Fruit fly (Drosophila melanogaster) whole organism, wandering third instar larva: ENCODE data around the gene Rab18.

ENCODE experiments used
- Abd-B ChIP-seq: fragments of >200 bp; optimal IDR thresholded peaks from 2 replicates; lab custom pipeline; 2017; ENCODE audit warnings: missing biosample characterization, missing genetic modification characterization
- CG9705 ChIP-seq: fragments of 200-800 bp; sonication (Bioruptor generic); optimal IDR thresholded peaks from 2 replicates; lab custom pipeline; 2018; ENCODE audit warnings: missing biosample characterization, mild to moderate bottlenecking, missing genetic modification characterization
- CrebA ChIP-seq: fragments of 200-800 bp; sonication (Bioruptor generic); optimal IDR thresholded peaks from 2 replicates; lab custom pipeline; 2016; ENCODE audit warnings: missing biosample characterization, mild to moderate bottlenecking, missing genetic modification characterization, borderline replicate concordance
- Dif ChIP-seq: fragments of 200-275, 200-300 bp; sonication (Bioruptor generic); optimal IDR thresholded peaks from 2 replicates; lab custom pipeline; 2018; ENCODE audit warnings: missing biosample characterization, missing genetic modification characterization; ENCODE audit not compliant: partially characterized antibody
- GATAd ChIP-seq: sonication (Bioruptor generic); optimal IDR thresholded peaks from 2 replicates; lab custom pipeline; 2016; ENCODE audit warnings: missing biosample characterization, missing genetic modification characterization
- HLH106 ChIP-seq: fragments of 200-800 bp; optimal IDR thresholded peaks from 3 replicates; lab custom pipeline; 2019; ENCODE audit warnings: missing biosample characterization, mild to moderate bottlenecking, missing genetic modification characterization, moderate library complexity
- Hnf4 ChIP-seq: fragments of 200-800 bp; sonication (Bioruptor generic); optimal IDR thresholded peaks from 2 replicates; lab custom pipeline; 2016; ENCODE audit warnings: missing biosample characterization, mild to moderate bottlenecking, missing genetic modification characterization
- Hr78 ChIP-seq: fragments of >200 bp; optimal IDR thresholded peaks from 2 replicates; lab custom pipeline; 2017; ENCODE audit warnings: missing biosample characterization, missing genetic modification characterization
- Hr83 ChIP-seq: fragments of 200-300 bp; sonication (Bioruptor generic); optimal IDR thresholded peaks from 2 replicates; lab custom pipeline; 2016; ENCODE audit warnings: missing biosample characterization, mild to moderate bottlenecking, missing genetic modification characterization, moderate library complexity; ENCODE audit not compliant: poor library complexity, severe bottlenecking
- Jra ChIP-seq: sonication (Bioruptor generic); optimal IDR thresholded peaks from 2 replicates; lab custom pipeline; 2016; ENCODE audit warnings: missing biosample characterization, missing genetic modification characterization
- Myc ChIP-seq: fragments of >200 bp; optimal IDR thresholded peaks from 2 replicates; lab custom pipeline; 2017
- N ChIP-seq: fragments of >200 bp; optimal IDR thresholded peaks from 2 replicates; lab custom pipeline; 2018; ENCODE audit warnings: missing biosample characterization, missing external identifiers, missing genetic modification characterization
- OdsH ChIP-seq: fragments of 200-800 bp; sonication (Bioruptor generic); optimal IDR thresholded peaks from 2 replicates; lab custom pipeline; 2016; ENCODE audit warnings: missing biosample characterization, mild to moderate bottlenecking, missing genetic modification characterization
- Sp1 ChIP-seq: fragments of 200-800 bp; sonication (Bioruptor generic); optimal IDR thresholded peaks from 3 replicates; lab custom pipeline; 2019; ENCODE audit warnings: missing biosample characterization, mild to moderate bottlenecking, missing genetic modification characterization, moderate library complexity
- Vsx2 ChIP-seq: fragments of 200-300, 225-300 bp; sonication (Bioruptor generic); optimal IDR thresholded peaks from 2 replicates; lab custom pipeline; 2018; ENCODE audit warnings: missing biosample characterization, missing genetic modification characterization; ENCODE audit not compliant: partially characterized antibody
- br ChIP-seq: fragments of 200-800 bp; sonication (Bioruptor generic); optimal IDR thresholded peaks from 2 replicates; lab custom pipeline; 2016; ENCODE audit warnings: missing biosample characterization, missing genetic modification characterization
- brk ChIP-seq: fragments of 200-800 bp; sonication (Bioruptor generic); optimal IDR thresholded peaks from 2 replicates; lab custom pipeline; 2016; ENCODE audit warnings: missing biosample characterization, mild to moderate bottlenecking, missing genetic modification characterization
- dl ChIP-seq, 2 experiments: fragments of 175-275, 200-275 bp in 1 of 2; fragments of 200-275 bp in 1 of 2; sonication (Bioruptor generic); optimal IDR thresholded peaks; lab custom pipeline; 2018; ENCODE audit warnings: mild to moderate bottlenecking in 2 of 2, missing biosample characterization in 2 of 2, missing genetic modification characterization in 2 of 2, moderate library complexity in 2 of 2; ENCODE audit not compliant: partially characterized antibody in 2 of 2, insufficient read depth in 1 of 2
- dmrt93B ChIP-seq: fragments of 200-800 bp; sonication (Bioruptor generic); optimal IDR thresholded peaks from 2 replicates; lab custom pipeline; 2018; ENCODE audit warnings: missing biosample characterization, mild to moderate bottlenecking, missing genetic modification characterization
- dsf ChIP-seq: sonication (Bioruptor generic); optimal IDR thresholded peaks from 2 replicates; lab custom pipeline; 2016; ENCODE audit warnings: missing biosample characterization, missing genetic modification characterization, borderline replicate concordance
- ey ChIP-seq: fragments of 200-800 bp; sonication (Bioruptor generic); optimal IDR thresholded peaks from 2 replicates; lab custom pipeline; 2016; ENCODE audit warnings: missing biosample characterization, missing genetic modification characterization
- foxo ChIP-seq, 2 experiments: fragments of 200-800 bp; sonication (Bioruptor generic); optimal IDR thresholded peaks; 2 replicates in 1 of 2; 3 replicates in 1 of 2; lab custom pipeline; 2016 to 2017; ENCODE audit warnings: missing biosample characterization in 2 of 2, missing genetic modification characterization in 2 of 2
- fru ChIP-seq: fragments of 200-800 bp; sonication (Bioruptor generic); optimal IDR thresholded peaks from 3 replicates; lab custom pipeline; 2016; ENCODE audit warnings: missing biosample characterization, mild to moderate bottlenecking, missing genetic modification characterization
- h ChIP-seq: fragments of 200-800 bp; sonication (Bioruptor generic); optimal IDR thresholded peaks from 3 replicates; lab custom pipeline; 2016; ENCODE audit warnings: missing biosample characterization, mild to moderate bottlenecking, missing genetic modification characterization
- jim ChIP-seq: fragments of 175-275, 200-325 bp; sonication (Bioruptor generic); optimal IDR thresholded peaks from 2 replicates; lab custom pipeline; 2016; ENCODE audit warnings: missing biosample characterization, mild to moderate bottlenecking, missing genetic modification characterization
- lola ChIP-seq: fragments of >200 bp; optimal IDR thresholded peaks from 2 replicates; lab custom pipeline; 2017; ENCODE audit warnings: missing biosample characterization, missing genetic modification characterization
- pan ChIP-seq: fragments of >200 bp; optimal IDR thresholded peaks from 2 replicates; lab custom pipeline; 2017
- psq ChIP-seq: fragments of 200-800 bp; sonication (Bioruptor generic); optimal IDR thresholded peaks from 3 replicates; lab custom pipeline; 2017; ENCODE audit warnings: missing biosample characterization, mild to moderate bottlenecking, missing genetic modification characterization, moderate library complexity
- rgr ChIP-seq: fragments of 200-800 bp; sonication (Bioruptor generic); optimal IDR thresholded peaks from 3 replicates; lab custom pipeline; 2016; ENCODE audit warnings: missing biosample characterization, mild to moderate bottlenecking, missing genetic modification characterization
- sage ChIP-seq: fragments of 200-800 bp; sonication (Bioruptor generic); optimal IDR thresholded peaks from 2 replicates; lab custom pipeline; 2016; ENCODE audit warnings: missing biosample characterization, mild to moderate bottlenecking, missing genetic modification characterization
- sv ChIP-seq: fragments of 200-800 bp; sonication (Bioruptor generic); optimal IDR thresholded peaks from 3 replicates; lab custom pipeline; 2016; ENCODE audit warnings: missing biosample characterization, missing genetic modification characterization
- tai ChIP-seq: sonication (Bioruptor generic); optimal IDR thresholded peaks from 2 replicates; lab custom pipeline; 2016; ENCODE audit warnings: missing biosample characterization, missing genetic modification characterization
- woc ChIP-seq: sonication (Bioruptor generic); optimal IDR thresholded peaks from 2 replicates; lab custom pipeline; 2016; ENCODE audit warnings: missing biosample characterization, mild to moderate bottlenecking, missing genetic modification characterization

The Rab18 gene

DNA sequence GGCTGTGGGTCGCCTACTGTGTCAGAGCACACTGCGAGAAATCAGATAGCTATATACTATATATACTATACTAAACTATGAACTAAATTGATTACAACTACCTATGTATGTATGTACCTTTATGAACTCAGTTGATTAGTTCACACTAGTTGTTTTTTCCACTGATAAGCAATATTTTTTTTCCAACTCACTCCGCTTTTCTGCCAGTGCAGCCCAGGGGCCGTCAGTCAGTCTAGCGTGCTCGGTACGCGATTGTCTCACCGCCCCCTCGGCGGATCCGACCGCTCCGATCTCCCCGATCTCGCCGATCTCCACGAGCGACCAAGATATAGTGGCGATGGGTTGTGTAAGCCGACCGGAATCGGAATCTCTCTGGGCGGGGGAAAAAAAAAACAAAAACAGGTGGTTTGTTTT lies 34.3 kb upstream of the Rab18 start:
- TF ChIP-seq foxo (GFP tag; optimal IDR thresholded peaks at IDR 0.05; lab: Kevin White, UChicago) (peak in 1 of 2 experiments; percentile 40), HLH106 (tag; lab: Kevin White, UChicago) (peak; percentile 4), lola (no peak), ey (GFP tag; lab: Kevin White, UChicago) (peak; percentile 8), h (GFP tag; lab: Kevin White, UChicago) (peak; percentile 53), Sp1 (GFP tag; lab: Kevin White, UChicago) (no peak), fru (no peak), psq (GFP tag; lab: Kevin White, UChicago) (no peak), CG9705 (GFP tag; lab: Kevin White, UChicago) (no peak), sv (GFP tag; lab: Kevin White, UChicago) (peak; percentile 67), dl (GFP tag; optimal IDR thresholded peaks at IDR 0.05; lab: Kevin White, UChicago; ENCODE audit: insufficient read depth in 1 of 2, partially characterized antibody in 2 of 2) (no peak)

dm6 chrX:5705097-5705496 lies 33.5 kb upstream of the Rab18 start:
- no peak for TF ChIP-seq Hr83 (GFP tag; lab: Kevin White, UChicago)
- TF ChIP-seq Vsx2 (GFP tag; lab: Kevin White, UChicago): no peak
- TF ChIP-seq N (GFP tag; lab: Kevin White, UChicago): no peak
- no peak for TF ChIP-seq foxo (GFP tag; optimal IDR thresholded peaks at IDR 0.05; lab: Kevin White, UChicago)
- no peak for TF ChIP-seq Hnf4
- no peak for TF ChIP-seq brk
- TF ChIP-seq rgr (GFP tag; lab: Kevin White, UChicago): no peak
- TF ChIP-seq lola: no peak
- TF ChIP-seq dsf: no peak
- no peak for TF ChIP-seq CG9705 (GFP tag; lab: Kevin White, UChicago)
- no peak for TF ChIP-seq HLH106 (tag; lab: Kevin White, UChicago)
- TF ChIP-seq jim: no peak
- no peak for TF ChIP-seq CrebA
- TF ChIP-seq GATAd (GFP tag; lab: Kevin White, UChicago): no peak
- no peak for TF ChIP-seq Jra (GFP tag; lab: Kevin White, UChicago)
- TF ChIP-seq Dif (GFP tag; lab: Kevin White, UChicago): no peak
- no peak for TF ChIP-seq tai (GFP tag; lab: Kevin White, UChicago)
- TF ChIP-seq Abd-B (GFP tag; lab: Kevin White, UChicago): no peak
- TF ChIP-seq fru: no peak

dm6 chrX:5699824-5700498 lies 28.3 kb upstream of the Rab18 start:
- TF ChIP-seq CG9705 (GFP tag; lab: Kevin White, UChicago) (no peak), Myc (lab: Kevin White, UChicago) (no peak), brk (no peak), Hr78 (GFP tag; lab: Kevin White, UChicago) (no peak), HLH106 (tag; lab: Kevin White, UChicago) (peak; percentile 48), h (GFP tag; lab: Kevin White, UChicago) (peak; percentile 72), fru (peak; percentile 66), Dif (GFP tag; lab: Kevin White, UChicago) (no peak), sv (GFP tag; lab: Kevin White, UChicago) (peak; percentile 67), foxo (GFP tag; optimal IDR thresholded peaks at IDR 0.05; lab: Kevin White, UChicago) (peak in 1 of 2 experiments; percentile 71), psq (GFP tag; lab: Kevin White, UChicago) (peak; percentile 44), ey (GFP tag; lab: Kevin White, UChicago) (peak; percentile 60), sage (GFP tag; lab: Kevin White, UChicago) (peak; percentile 18), N (GFP tag; lab: Kevin White, UChicago) (no peak), pan (lab: Kevin White, UChicago) (no peak), GATAd (GFP tag; lab: Kevin White, UChicago) (no peak), OdsH (GFP tag; lab: Kevin White, UChicago) (peak; percentile 48), woc (GFP tag; lab: Kevin White, UChicago) (peak; percentile 70), rgr (GFP tag; lab: Kevin White, UChicago) (peak; percentile 63), Sp1 (GFP tag; lab: Kevin White, UChicago) (peak; percentile 17), br (GFP tag; lab: Kevin White, UChicago) (peak; percentile 33), dsf (no peak), CrebA (no peak), dl (GFP tag; optimal IDR thresholded peaks at IDR 0.05; lab: Kevin White, UChicago; ENCODE audit: insufficient read depth in 1 of 2, partially characterized antibody in 2 of 2) (no peak), Abd-B (GFP tag; lab: Kevin White, UChicago) (no peak), dmrt93B (GFP tag; lab: Kevin White, UChicago) (no peak)
